Fruit fly (Drosophila melanogaster) whole organism, pupa: Measurements from ENCODE around the gene Ptp61F.

Source experiments
- CG15710 ChIP-seq: fragments of 200-800 bp; sonication (Bioruptor generic); optimal IDR thresholded peaks from 2 replicates; lab custom pipeline; 2018; ENCODE audit warnings: missing biosample characterization, mild to moderate bottlenecking, missing genetic modification characterization, moderate library complexity
- Pif1A ChIP-seq: fragments of 200-800 bp; sonication (Bioruptor generic); optimal IDR thresholded peaks from 3 replicates; lab custom pipeline; 2016; ENCODE audit warnings: missing biosample characterization, missing genetic modification characterization
- fd96Ca ChIP-seq: fragments of 200-800 bp; sonication (Bioruptor generic); IDR thresholded peaks from 3 replicates; pipeline ENCODE4 v1.3.6; 2022; ENCODE audit warnings: missing biosample characterization, missing genetic modification characterization

- peak; percentile 31 for TF ChIP-seq CG15710 (tag; lab: Kevin White, UChicago)
- peak; percentile 72; the same call in 2 of the 3 replicates for TF ChIP-seq fd96Ca (GFP tag; lab: Robert Waterston, UW)
- TF ChIP-seq Pif1A: peak; percentile 53
These were observed 10.6 kb downstream of the Ptp61F start for dm6 chr3L:1464465-1464864.
